Worm (Caenorhabditis elegans): Measurements from ENCODE around the gene natb-1.

DNA sequence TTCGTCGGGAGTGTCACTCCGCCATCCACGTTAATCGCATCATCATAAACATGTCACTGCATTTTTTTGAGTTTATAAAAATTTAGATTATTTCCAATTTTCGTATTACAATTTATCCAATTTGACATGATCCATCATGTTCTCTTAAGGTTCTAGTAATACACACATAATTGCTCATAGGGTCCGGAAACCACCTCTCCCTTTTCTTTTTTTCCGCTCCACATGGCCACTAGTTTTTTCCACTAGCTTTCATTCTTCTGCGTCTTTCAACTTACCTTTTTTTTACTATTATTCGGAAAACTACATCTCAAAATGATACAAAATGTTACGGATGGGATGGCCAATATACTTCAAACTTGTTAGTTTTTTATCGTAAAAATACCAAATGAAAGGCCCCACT, 2.6 kb upstream of the natb-1 start, which contains the start of gene Y97E10AL.1:
- no peak for TF ChIP-seq flt-1 (GFP tag; IDR thresholded peaks at IDR 0.05)
- TF ChIP-seq hmg-4 (GFP tag; optimal IDR thresholded peaks at IDR 0.05) = no peak
- TF ChIP-seq ama-1 (optimal IDR thresholded peaks at IDR 0.05) = no peak
- no peak for TF ChIP-seq pes-1 (GFP tag; IDR thresholded peaks at IDR 0.05)
- TF ChIP-seq B0310.2 (tag; optimal IDR thresholded peaks at IDR 0.05) = no peak
- TF ChIP-seq tra-4 (tag; optimal IDR thresholded peaks at IDR 0.05) = no peak
- no peak for TF ChIP-seq ceh-13 (GFP tag; optimal IDR thresholded peaks at IDR 0.05)
- TF ChIP-seq hnd-1 (tag; optimal IDR thresholded peaks at IDR 0.05) = no peak
- TF ChIP-seq tbx-11 (GFP tag; IDR thresholded peaks at IDR 0.05) = no peak
- no peak for TF ChIP-seq scrt-1 (GFP tag; IDR thresholded peaks at IDR 0.05)
- TF ChIP-seq hmbx-1 (tag; optimal IDR thresholded peaks at IDR 0.05) = no peak
- TF ChIP-seq sea-1 (GFP tag; conservative IDR thresholded peaks at IDR 0.05) = no peak
- TF ChIP-seq tbx-37 (GFP tag; conservative IDR thresholded peaks at IDR 0.05) = no peak
